Worm (Caenorhabditis elegans) whole organism, young adult: ENCODE measurements around the gene K08A2.2.
"Not testable (repeated sequence)": the region's sequence is repeated elsewhere in the genome, so short reads cannot be mapped to it uniquely, and the experiment has no call there.

Source experiments
- B0261.1 ChIP-seq: sonication (generic microtip); optimal IDR thresholded peaks from 2 replicates; lab custom pipeline; 2016; ENCODE audit warnings: mild to moderate bottlenecking, missing genetic modification characterization, moderate library complexity, missing compliant biosample characterization
- D2030.7 ChIP-seq: fragments of 200-800 bp; sonication (Bioruptor generic); IDR thresholded peaks from 2 replicates; pipeline ENCODE4 v1.3.6; 2022; ENCODE audit warnings: missing genetic modification reagents, missing genetic modification characterization, missing compliant biosample characterization
- F22D6.2 ChIP-seq: sonication (generic microtip); optimal IDR thresholded peaks from 2 replicates; lab custom pipeline; 2016; ENCODE audit warnings: mild to moderate bottlenecking, missing genetic modification characterization, missing compliant biosample characterization
- F23B12.7 ChIP-seq: sonication (generic microtip); optimal IDR thresholded peaks from 2 replicates; lab custom pipeline; 2017; ENCODE audit warnings: missing genetic modification characterization, mild to moderate bottlenecking, missing compliant biosample characterization, antibody characterized with exemption, moderate library complexity; ENCODE audit not compliant: insufficient read depth
- F33H1.4 ChIP-seq: fragments of 200-800 bp; sonication (Bioruptor generic); IDR thresholded peaks from 2 replicates; pipeline ENCODE4 v1.3.6; 2022; ENCODE audit warnings: missing genetic modification reagents, missing genetic modification characterization, missing compliant biosample characterization
- F39B2.1 ChIP-seq: fragments of 200-800 bp; sonication (Bioruptor generic); IDR thresholded peaks from 2 replicates; pipeline ENCODE4 v1.3.6; 2022; ENCODE audit warnings: missing genetic modification reagents, missing genetic modification characterization, missing compliant biosample characterization
- K12H6.12 ChIP-seq: fragments of 200-800 bp; sonication (Bioruptor generic); optimal IDR thresholded peaks from 2 replicates; lab custom pipeline; 2018; ENCODE audit warnings: mild to moderate bottlenecking, missing genetic modification characterization, missing compliant biosample characterization
- Y53F4B.3 ChIP-seq: fragments of 200-800 bp; sonication (Bioruptor generic); IDR thresholded peaks from 2 replicates; pipeline ENCODE4 v1.3.6; 2022; ENCODE audit warnings: missing genetic modification reagents, missing genetic modification characterization, missing compliant biosample characterization
- Y56A3A.18 ChIP-seq: fragments of 200-800 bp; sonication (Bioruptor generic); IDR thresholded peaks from 2 replicates; pipeline ENCODE4 v1.3.6; 2022; ENCODE audit warnings: missing genetic modification reagents, missing genetic modification characterization, missing compliant biosample characterization
- Y95B8A.8 ChIP-seq: fragments of 200-800 bp; sonication (Bioruptor generic); IDR thresholded peaks from 2 replicates; pipeline ENCODE4 v1.3.6; 2022; ENCODE audit warnings: missing genetic modification reagents, missing genetic modification characterization, missing compliant biosample characterization
- ZK185.1 ChIP-seq: sonication (generic microtip); optimal IDR thresholded peaks from 2 replicates; lab custom pipeline; 2016; ENCODE audit warnings: mild to moderate bottlenecking, missing genetic modification characterization, missing compliant biosample characterization; ENCODE audit not compliant: poor library complexity, severe bottlenecking
- akir-1 ChIP-seq: fragments of 200-800 bp; sonication (Bioruptor generic); optimal IDR thresholded peaks from 2 replicates; lab custom pipeline; 2018; ENCODE audit warnings: mild to moderate bottlenecking, missing genetic modification characterization, moderate library complexity, missing compliant biosample characterization
- ama-1 ChIP-seq, 3 experiments: fragments of 150-350 bp in 1 of 3; sonication (generic microtip) in 2 of 3; optimal IDR thresholded peaks; 2 replicates each; lab custom pipeline; 2014 to 2018; ENCODE audit warnings: missing biosample characterization in 2 of 3, missing genetic modification characterization in 2 of 3, missing genetic modification reagents in 2 of 3
- aptf-2 ChIP-seq: fragments of 200-800 bp; sonication (Bioruptor generic); conservative IDR thresholded peaks from 2 replicates; pipeline ENCODE4 v1.3.6; 2022; ENCODE audit warnings: missing genetic modification reagents, missing genetic modification characterization, missing compliant biosample characterization
- attf-3 ChIP-seq: fragments of 200-800 bp; sonication (Bioruptor generic); conservative IDR thresholded peaks from 2 replicates; pipeline ENCODE4 v1.3.6; 2022; ENCODE audit warnings: missing genetic modification reagents, missing genetic modification characterization, missing compliant biosample characterization
- attf-5 ChIP-seq: fragments of 200-800 bp; sonication (Bioruptor generic); optimal IDR thresholded peaks from 2 replicates; lab custom pipeline; 2018; ENCODE audit warnings: mild to moderate bottlenecking, missing genetic modification characterization, missing compliant biosample characterization
- bed-2 ChIP-seq: fragments of 200-800 bp; sonication (Bioruptor generic); IDR thresholded peaks from 2 replicates; pipeline ENCODE4 v1.3.6; 2022; ENCODE audit warnings: missing genetic modification reagents, missing genetic modification characterization, missing compliant biosample characterization
- cebp-1 ChIP-seq, 2 experiments: fragments of 200-800 bp in 1 of 2; sonication (Bioruptor generic) in 1 of 2; sonication (generic microtip) in 1 of 2; IDR thresholded peaks in 1 of 2; optimal IDR thresholded peaks in 1 of 2; 2 replicates each; pipeline versions ENCODE4 v1.3.6 to Lab custom; 2017 to 2022; ENCODE audit warnings: missing compliant biosample characterization in 2 of 2, missing genetic modification characterization in 2 of 2, mild to moderate bottlenecking in 1 of 2, missing genetic modification reagents in 1 of 2, moderate library complexity in 1 of 2
- ceh-100 ChIP-seq: fragments of 200-800 bp; sonication (Bioruptor generic); IDR thresholded peaks from 2 replicates; pipeline ENCODE4 v1.3.6; 2022; ENCODE audit warnings: missing genetic modification reagents, missing genetic modification characterization, missing compliant biosample characterization
- ceh-91 ChIP-seq: fragments of 200-800 bp; sonication (Bioruptor generic); IDR thresholded peaks from 2 replicates; pipeline ENCODE4 v1.3.6; 2022; ENCODE audit warnings: missing genetic modification reagents, missing genetic modification characterization, missing compliant biosample characterization
- dpl-1 ChIP-seq: fragments of 150-350 bp; optimal IDR thresholded peaks from 2 replicates; lab custom pipeline; 2014; ENCODE audit warnings: missing biosample characterization, missing genetic modification reagents, missing genetic modification characterization
- egl-18 ChIP-seq: fragments of 200-800 bp; sonication (Bioruptor generic); IDR thresholded peaks from 2 replicates; pipeline ENCODE4 v1.3.6; 2022; ENCODE audit warnings: missing genetic modification reagents, missing genetic modification characterization, missing compliant biosample characterization
- egrh-3 ChIP-seq: fragments of 200-800 bp; sonication (Bioruptor generic); IDR thresholded peaks from 2 replicates; pipeline ENCODE4 v1.3.6; 2022; ENCODE audit warnings: missing genetic modification reagents, missing genetic modification characterization, missing compliant biosample characterization
- gei-17 ChIP-seq: fragments of 200-800 bp; sonication (Bioruptor generic); optimal IDR thresholded peaks from 2 replicates; lab custom pipeline; 2018; ENCODE audit warnings: mild to moderate bottlenecking, missing genetic modification characterization, missing compliant biosample characterization
- him-1 ChIP-seq: sonication (generic microtip); optimal IDR thresholded peaks from 2 replicates; lab custom pipeline; 2016; ENCODE audit warnings: missing genotype, missing genetic modification reagents, missing genetic modification characterization, missing compliant biosample characterization
- hmg-1.2 ChIP-seq: fragments of 200-800 bp; sonication (Bioruptor generic); IDR thresholded peaks from 2 replicates; pipeline ENCODE4 v1.3.6; 2022; ENCODE audit warnings: missing genetic modification reagents, missing genetic modification characterization, missing compliant biosample characterization
- lag-1 ChIP-seq: fragments of 200-800 bp; sonication (Bioruptor generic); IDR thresholded peaks from 2 replicates; pipeline ENCODE4 v1.3.6; 2022; ENCODE audit warnings: missing genetic modification reagents, missing genetic modification characterization, missing compliant biosample characterization
- lin-40 ChIP-seq: sonication (generic microtip); optimal IDR thresholded peaks from 2 replicates; lab custom pipeline; 2016; ENCODE audit warnings: missing genetic modification characterization, mild to moderate bottlenecking, missing compliant biosample characterization, missing genotype, missing genetic modification reagents
- lin-54 ChIP-seq: fragments of 200-800 bp; sonication (Bioruptor generic); optimal IDR thresholded peaks from 2 replicates; lab custom pipeline; 2018; ENCODE audit warnings: mild to moderate bottlenecking, missing genetic modification characterization, missing compliant biosample characterization
- madf-10 ChIP-seq: sonication (generic microtip); optimal IDR thresholded peaks from 2 replicates; lab custom pipeline; 2016; ENCODE audit warnings: mild to moderate bottlenecking, missing genetic modification characterization, missing compliant biosample characterization
- madf-3 ChIP-seq: fragments of 200-800 bp; sonication (Bioruptor generic); IDR thresholded peaks from 2 replicates; pipeline ENCODE4 v1.3.6; 2022; ENCODE audit warnings: missing genetic modification reagents, missing genetic modification characterization, missing compliant biosample characterization
- nfya-1 ChIP-seq: sonication (generic microtip); optimal IDR thresholded peaks from 2 replicates; lab custom pipeline; 2017; ENCODE audit warnings: antibody characterized with exemption, missing compliant biosample characterization, missing genetic modification characterization, borderline replicate concordance; ENCODE audit not compliant: insufficient read depth
- nfya-2 ChIP-seq: fragments of 200-800 bp; sonication (Bioruptor generic); IDR thresholded peaks from 2 replicates; pipeline ENCODE4 v1.3.6; 2022; ENCODE audit warnings: missing genetic modification reagents, missing genetic modification characterization, missing compliant biosample characterization
- nhr-120 ChIP-seq: fragments of 200-800 bp; sonication (Bioruptor generic); IDR thresholded peaks from 2 replicates; pipeline ENCODE4 v1.3.6; 2022; ENCODE audit warnings: missing genetic modification characterization, missing compliant biosample characterization
- nhr-179 ChIP-seq: sonication (generic microtip); optimal IDR thresholded peaks from 2 replicates; lab custom pipeline; 2016; ENCODE audit warnings: mild to moderate bottlenecking, missing genetic modification characterization, missing compliant biosample characterization
- pbrm-1 ChIP-seq: fragments of 200-800 bp; sonication (Bioruptor generic); IDR thresholded peaks from 2 replicates; pipeline ENCODE4 v1.3.6; 2022; ENCODE audit warnings: missing genetic modification reagents, missing genetic modification characterization, missing compliant biosample characterization
- pha-4 ChIP-seq: fragments of 150-350 bp; sonication (generic microtip); optimal IDR thresholded peaks from 2 replicates; lab custom pipeline; 2014; ENCODE audit warnings: missing biosample characterization, missing genetic modification reagents, missing genetic modification characterization
- rcor-1 ChIP-seq: fragments of 200-800 bp; sonication (Bioruptor generic); IDR thresholded peaks from 2 replicates; pipeline ENCODE4 v1.3.6; 2022; ENCODE audit warnings: missing genetic modification reagents, missing genetic modification characterization, missing compliant biosample characterization
- sea-2 ChIP-seq: fragments of 200-800 bp; sonication (Bioruptor generic); IDR thresholded peaks from 2 replicates; pipeline ENCODE4 v1.3.6; 2022; ENCODE audit warnings: missing genetic modification characterization, missing compliant biosample characterization
- snpc-3.4 ChIP-seq: sonication (generic microtip); optimal IDR thresholded peaks from 2 replicates; lab custom pipeline; 2017; ENCODE audit warnings: missing genetic modification characterization, mild to moderate bottlenecking, missing compliant biosample characterization, antibody characterized with exemption, moderate library complexity, missing genotype, missing genetic modification reagents
- sptf-2 ChIP-seq: fragments of 200-800 bp; sonication (Bioruptor generic); optimal IDR thresholded peaks from 2 replicates; lab custom pipeline; 2018; ENCODE audit warnings: mild to moderate bottlenecking, missing genetic modification characterization, missing compliant biosample characterization
- zfh-2 ChIP-seq: fragments of 200-800 bp; sonication (Bioruptor generic); conservative IDR thresholded peaks from 2 replicates; pipeline ENCODE4 v1.3.6; 2022; ENCODE audit warnings: missing genetic modification reagents, missing genetic modification characterization, missing compliant biosample characterization
- ztf-18 ChIP-seq: sonication (generic microtip); optimal IDR thresholded peaks from 2 replicates; lab custom pipeline; 2016; ENCODE audit warnings: missing genotype, mild to moderate bottlenecking, missing genetic modification characterization, missing compliant biosample characterization
- ztf-26 ChIP-seq: sonication (generic microtip); optimal IDR thresholded peaks from 2 replicates; lab custom pipeline; 2017; ENCODE audit warnings: missing genetic modification characterization, missing compliant biosample characterization

Gene K08A2.2

DNA sequence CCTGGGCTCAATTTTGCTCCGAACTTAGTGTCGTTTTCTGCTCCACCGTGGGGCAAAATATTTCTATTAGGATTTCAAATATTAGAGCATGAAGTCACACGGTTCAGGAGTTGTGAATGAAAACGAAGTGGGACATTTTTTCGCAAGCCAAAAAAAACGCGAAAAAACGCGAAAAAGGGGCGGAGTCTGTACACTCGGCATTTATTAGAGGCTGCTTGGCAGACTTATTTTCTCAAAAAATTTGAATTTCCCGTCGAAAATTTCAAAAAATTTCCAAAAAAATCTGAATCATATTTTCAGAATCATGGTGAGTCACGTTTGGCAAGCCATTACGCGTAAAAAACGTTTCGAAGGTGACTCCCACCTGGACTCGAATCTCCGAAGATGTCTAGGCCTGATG, 41.1 kb downstream of the K08A2.2 start, which contains the start of gene B0454.6:
TSS of gene B0454.6 (plus strand) at position 301 of the 400 bp plus-strand sequence.
- TF ChIP-seq nhr-120, aptf-2, rcor-1 (GFP tag; lab: Robert Waterston, UW): not testable (repeated sequence)

ce11 chrII:3034914-3035313, 43.5 kb downstream of the K08A2.2 start:
- peak; percentile 68 for TF ChIP-seq zfh-2 (GFP tag; lab: Robert Waterston, UW)
- no peak for TF ChIP-seq hmg-1.2 (GFP tag; lab: Robert Waterston, UW)

DNA sequence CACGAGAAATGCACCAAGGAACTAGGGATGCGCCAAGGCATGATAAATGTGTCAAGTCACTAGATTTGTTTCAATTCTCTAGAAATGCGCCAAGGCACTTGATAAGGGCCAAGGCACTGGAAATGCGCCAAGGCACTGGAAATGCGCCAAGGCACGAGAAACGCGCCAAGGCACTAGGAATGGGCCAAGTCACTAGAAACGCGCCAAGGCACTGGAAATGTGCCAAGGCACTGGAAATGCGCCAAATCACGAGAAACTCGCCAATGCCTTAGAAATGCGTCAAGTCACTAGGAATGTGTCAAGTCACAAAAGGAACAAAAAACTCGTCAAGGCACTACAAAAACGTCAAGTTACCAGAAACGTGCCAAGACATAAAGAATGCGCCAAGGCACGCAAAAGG, 44.9 kb downstream of the K08A2.2 start:
- no peak for TF ChIP-seq ama-1 (optimal IDR thresholded peaks at IDR 0.05; lab: Kevin White, UChicago)
- TF ChIP-seq ama-1 (GFP tag; optimal IDR thresholded peaks at IDR 0.05; lab: Kevin White, UChicago) = no peak
- TF ChIP-seq D2030.7 (GFP tag; lab: Robert Waterston, UW) = no peak
- TF ChIP-seq egrh-3 (GFP tag; lab: Robert Waterston, UW) = no peak
- 0 out of 2 replicates have a peak, but pooled peaks have one; percentile 14 for TF ChIP-seq Y95B8A.8 (GFP tag; lab: Robert Waterston, UW)
- TF ChIP-seq madf-10 (tag; lab: Kevin White, UChicago) = no peak
- TF ChIP-seq nfya-2 (GFP tag; lab: Robert Waterston, UW) = no peak
- no peak for TF ChIP-seq sea-2
- no peak for TF ChIP-seq nfya-1 (tag; lab: Kevin White, UChicago)
- no peak for TF ChIP-seq F23B12.7 (tag; lab: Kevin White, UChicago)
- TF ChIP-seq B0261.1 (tag; lab: Kevin White, UChicago) = no peak
- TF ChIP-seq him-1 (tag; lab: Kevin White, UChicago) = no peak
- no peak for TF ChIP-seq dpl-1 (GFP tag; lab: Kevin White, UChicago)
- no peak for TF ChIP-seq ZK185.1 (tag; lab: Kevin White, UChicago)
- TF ChIP-seq lin-54 (GFP tag; lab: Kevin White, UChicago) = no peak
- peak; percentile 30 for TF ChIP-seq lin-40 (tag; lab: Kevin White, UChicago)
- no peak for TF ChIP-seq Y53F4B.3 (GFP tag; lab: Robert Waterston, UW)
- TF ChIP-seq lag-1 = no peak
- TF ChIP-seq pha-4 = no peak
- no peak for TF ChIP-seq cebp-1 (GFP tag; IDR thresholded peaks at IDR 0.05; lab: Robert Waterston, UW)
- TF ChIP-seq cebp-1 (tag; optimal IDR thresholded peaks at IDR 0.05; lab: Kevin White, UChicago) = peak; percentile 9
- TF ChIP-seq F22D6.2 (tag; lab: Kevin White, UChicago) = no peak
- TF ChIP-seq ceh-100 (GFP tag; lab: Robert Waterston, UW) = no peak
- no peak for TF ChIP-seq ceh-91 (GFP tag; lab: Robert Waterston, UW)
- no peak for TF ChIP-seq attf-3 (GFP tag; lab: Robert Waterston, UW)
- TF ChIP-seq snpc-3.4 (tag; lab: Kevin White, UChicago) = no peak
- TF ChIP-seq F33H1.4 (GFP tag; lab: Robert Waterston, UW) = no peak
- no peak for TF ChIP-seq madf-3 (GFP tag; lab: Robert Waterston, UW)
- no peak for TF ChIP-seq nhr-179
- TF ChIP-seq egl-18 (GFP tag; lab: Robert Waterston, UW) = no peak
- peak; percentile 89 for TF ChIP-seq ztf-18 (tag; lab: Kevin White, UChicago)
- TF ChIP-seq akir-1 (GFP tag; lab: Kevin White, UChicago) = no peak
- no peak for TF ChIP-seq sptf-2 (GFP tag; lab: Kevin White, UChicago)
- TF ChIP-seq pbrm-1 (GFP tag; lab: Robert Waterston, UW) = no peak
- TF ChIP-seq Y56A3A.18 (GFP tag; lab: Robert Waterston, UW) = no peak
- peak; percentile 9 for TF ChIP-seq gei-17 (GFP tag; lab: Kevin White, UChicago)
- TF ChIP-seq F39B2.1 = no peak
- TF ChIP-seq attf-5 (GFP tag; lab: Kevin White, UChicago) = peak; percentile 5
- TF ChIP-seq bed-2 (GFP tag; lab: Robert Waterston, UW) = no peak
- TF ChIP-seq ztf-26 (tag; lab: Kevin White, UChicago) = peak; percentile 80
- no peak for TF ChIP-seq K12H6.12 (tag; lab: Kevin White, UChicago)
